Fruit fly (Drosophila melanogaster) whole organism, wandering third instar larva: ENCODE data around the gene HDAC3.

ENCODE experiments used
- CrebA ChIP-seq: fragments of 200-800 bp; sonication (Bioruptor generic); optimal IDR thresholded peaks from 2 replicates; lab custom pipeline; 2016; ENCODE audit warnings: missing biosample characterization, mild to moderate bottlenecking, missing genetic modification characterization, borderline replicate concordance
- psq ChIP-seq: fragments of 200-800 bp; sonication (Bioruptor generic); optimal IDR thresholded peaks from 3 replicates; lab custom pipeline; 2017; ENCODE audit warnings: missing biosample characterization, mild to moderate bottlenecking, missing genetic modification characterization, moderate library complexity

DNA sequence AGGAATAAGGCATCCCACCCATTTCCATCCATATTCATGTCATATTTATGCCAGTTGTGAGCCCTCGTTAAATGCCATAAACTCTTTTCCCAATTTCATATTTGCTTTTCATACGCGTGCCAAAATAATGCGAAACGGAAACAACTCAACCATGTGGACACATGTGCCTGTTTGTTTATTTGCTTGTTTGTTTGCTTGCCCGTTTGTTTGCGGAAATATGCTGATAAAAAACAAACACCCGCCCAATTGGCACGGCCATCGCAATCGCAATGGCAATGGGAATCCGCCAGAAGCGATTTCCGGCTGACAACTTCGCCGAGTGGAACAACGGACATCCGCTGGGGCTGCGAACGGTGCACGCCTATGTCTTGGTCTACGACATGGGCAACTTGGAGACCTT lies 20.1 kb downstream of the HDAC3 start:
- TF ChIP-seq CrebA (GFP tag; lab: Kevin White, UChicago) (no peak), psq (GFP tag; lab: Kevin White, UChicago) (no peak)
